Fruit fly (Drosophila melanogaster) whole organism, embryonic: ENCODE measurements around the gene Desat2.

Experiments used
- Bgb ChIP-seq: fragments of 200-800 bp; sonication (Bioruptor generic); IDR thresholded peaks from 2 replicates; pipeline ENCODE4 v1.3.6; 2022; ENCODE audit warnings: missing biosample characterization, missing genetic modification characterization; ENCODE audit not compliant: partially characterized antibody
- CG10209 ChIP-seq: fragments of 200-800 bp; sonication (Bioruptor generic); optimal IDR thresholded peaks from 3 replicates; lab custom pipeline; 2017; ENCODE audit warnings: missing biosample characterization, mild to moderate bottlenecking, missing genetic modification characterization, missing genetic modification reagents
- CG11695 ChIP-seq: fragments of 200-800 bp; sonication (Bioruptor generic); IDR thresholded peaks from 3 replicates; pipeline ENCODE4 v1.3.6; 2022; ENCODE audit warnings: missing biosample characterization, missing genetic modification characterization
- CG13424 ChIP-seq: fragments of 200-800 bp; sonication (Bioruptor generic); optimal IDR thresholded peaks from 2 replicates; lab custom pipeline; 2019; ENCODE audit warnings: missing biosample characterization, mild to moderate bottlenecking, missing genetic modification characterization, moderate library complexity
- CG14441 ChIP-seq: fragments of 200-800 bp; sonication (Bioruptor generic); IDR thresholded peaks from 2 replicates; pipeline ENCODE4 v1.3.6; 2022; ENCODE audit warnings: missing biosample characterization, missing genetic modification characterization
- CG15011 ChIP-seq: fragments of 200-800 bp; sonication (Bioruptor generic); optimal IDR thresholded peaks from 3 replicates; lab custom pipeline; 2018; ENCODE audit warnings: missing biosample characterization, mild to moderate bottlenecking, missing genetic modification characterization
- CG15601 ChIP-seq: fragments of 200-800 bp; sonication (Bioruptor generic); optimal IDR thresholded peaks from 3 replicates; lab custom pipeline; 2019; ENCODE audit warnings: missing biosample characterization, mild to moderate bottlenecking, missing genetic modification characterization, moderate library complexity
- CG16813 ChIP-seq: fragments of 200-800 bp; sonication (Bioruptor generic); IDR thresholded peaks from 3 replicates; pipeline ENCODE4 v1.3.6; 2022; ENCODE audit warnings: missing biosample characterization, missing genetic modification characterization; ENCODE audit not compliant: partially characterized antibody
- CG17359 ChIP-seq: fragments of 200-800 bp; sonication (Bioruptor generic); optimal IDR thresholded peaks from 3 replicates; lab custom pipeline; 2018; ENCODE audit warnings: missing biosample characterization, mild to moderate bottlenecking, missing genetic modification characterization, moderate library complexity
- CG17568 ChIP-seq: fragments of 200-800 bp; sonication (Bioruptor generic); optimal IDR thresholded peaks from 2 replicates; lab custom pipeline; 2018; ENCODE audit warnings: missing biosample characterization, mild to moderate bottlenecking, missing genetic modification characterization, moderate library complexity
- CG18011 ChIP-seq: fragments of 200-800 bp; sonication (Bioruptor generic); optimal IDR thresholded peaks from 2 replicates; lab custom pipeline; 2017; ENCODE audit warnings: missing biosample characterization, missing genetic modification characterization, mild to moderate bottlenecking, moderate library complexity, missing genotype
- CG2129 ChIP-seq: fragments of 200-800 bp; sonication (Bioruptor generic); IDR thresholded peaks from 2 replicates; pipeline ENCODE4 v1.3.6; 2022; ENCODE audit warnings: missing biosample characterization, missing genetic modification characterization; ENCODE audit not compliant: partially characterized antibody
- CG2678 ChIP-seq: fragments of 200-800 bp; sonication (Bioruptor generic); optimal IDR thresholded peaks from 3 replicates; lab custom pipeline; 2019; ENCODE audit warnings: missing biosample characterization, mild to moderate bottlenecking, missing genetic modification characterization, moderate library complexity
- CG30020 ChIP-seq: fragments of 200-800 bp; optimal IDR thresholded peaks from 2 replicates; lab custom pipeline; 2019; ENCODE audit warnings: missing biosample characterization, mild to moderate bottlenecking, missing genetic modification characterization, moderate library complexity
- CG31441 ChIP-seq: fragments of 200-800 bp; sonication (Bioruptor generic); IDR thresholded peaks from 2 replicates; pipeline ENCODE4 v1.3.6; 2022; ENCODE audit warnings: missing biosample characterization, missing genetic modification characterization
- CG3838 ChIP-seq: fragments of 200-800 bp; sonication (Bioruptor generic); optimal IDR thresholded peaks from 3 replicates; lab custom pipeline; 2016; ENCODE audit warnings: missing biosample characterization, missing genetic modification characterization
- CG6683 ChIP-seq: fragments of 200-800 bp; sonication (Bioruptor generic); optimal IDR thresholded peaks from 2 replicates; lab custom pipeline; 2017; ENCODE audit warnings: missing biosample characterization, mild to moderate bottlenecking, missing genetic modification characterization, missing genetic modification reagents
- CG6765 ChIP-seq: fragments of 200-800 bp; sonication (Bioruptor generic); optimal IDR thresholded peaks from 3 replicates; lab custom pipeline; 2017; ENCODE audit warnings: missing biosample characterization, mild to moderate bottlenecking, missing genetic modification characterization
- CG9215 ChIP-seq: fragments of 200-800 bp; sonication (Bioruptor generic); IDR thresholded peaks from 2 replicates; pipeline ENCODE4 v1.3.6; 2022; ENCODE audit warnings: missing biosample characterization, missing genetic modification characterization
- CG9876 ChIP-seq: fragments of 200-800 bp; sonication (Bioruptor generic); optimal IDR thresholded peaks from 2 replicates; lab custom pipeline; 2016; ENCODE audit warnings: missing biosample characterization, missing genetic modification characterization
- D ChIP-seq, 2 experiments: fragments of 200-800 bp in 1 of 2; fragments of >200 bp in 1 of 2; sonication (Bioruptor generic) in 1 of 2; optimal IDR thresholded peaks; 2 replicates in 1 of 2; 3 replicates in 1 of 2; lab custom pipeline; 2017; ENCODE audit warnings: mild to moderate bottlenecking in 1 of 2, missing biosample characterization in 1 of 2, missing genetic modification characterization in 1 of 2, missing genetic modification reagents in 1 of 2
- Hmx ChIP-seq: fragments of 200-800 bp; sonication (Bioruptor generic); optimal IDR thresholded peaks from 2 replicates; lab custom pipeline; 2016; ENCODE audit warnings: missing biosample characterization, missing genetic modification characterization
- Max ChIP-seq: fragments of 200-800 bp; sonication (Bioruptor generic); optimal IDR thresholded peaks from 2 replicates; lab custom pipeline; 2016; ENCODE audit warnings: missing biosample characterization, mild to moderate bottlenecking, missing genetic modification characterization
- Myb ChIP-seq: fragments of 200-800 bp; sonication (Bioruptor generic); optimal IDR thresholded peaks from 2 replicates; lab custom pipeline; 2016; ENCODE audit warnings: missing biosample characterization, missing genetic modification characterization
- Stat92E ChIP-seq, 3 experiments: fragments of >200 bp in 2 of 3; fragments of 200-800 bp in 1 of 3; sonication (Bioruptor generic) in 1 of 3; optimal IDR thresholded peaks; 2 replicates each; lab custom pipeline; 2017 to 2019; ENCODE audit warnings: missing biosample characterization in 3 of 3, missing genetic modification characterization in 3 of 3, mild to moderate bottlenecking in 1 of 3, moderate library complexity in 1 of 3
- Usf ChIP-seq: fragments of 200-800 bp; sonication (Bioruptor generic); optimal IDR thresholded peaks from 2 replicates; lab custom pipeline; 2017; ENCODE audit warnings: missing genotype, missing biosample characterization, missing genetic modification characterization
- bowl ChIP-seq: fragments of 200-800 bp; sonication (Bioruptor generic); IDR thresholded peaks from 2 replicates; pipeline ENCODE4 v1.3.6; 2022; ENCODE audit warnings: missing biosample characterization, missing genetic modification characterization
- cad ChIP-seq: fragments of >200 bp; optimal IDR thresholded peaks from 2 replicates; lab custom pipeline; 2017; ENCODE audit warnings: missing biosample characterization, missing genetic modification characterization
- cas ChIP-seq: fragments of 200-800 bp; sonication (Bioruptor generic); IDR thresholded peaks from 2 replicates; pipeline ENCODE4 v1.3.6; 2022; ENCODE audit warnings: missing biosample characterization, missing genetic modification characterization
- cg ChIP-seq: fragments of 200-800 bp; sonication (Bioruptor generic); optimal IDR thresholded peaks from 3 replicates; lab custom pipeline; 2019; ENCODE audit warnings: missing biosample characterization, mild to moderate bottlenecking, missing genetic modification characterization, moderate library complexity
- corto ChIP-seq: fragments of 200-800 bp; sonication (Bioruptor generic); optimal IDR thresholded peaks from 2 replicates; lab custom pipeline; 2016; ENCODE audit warnings: missing biosample characterization, mild to moderate bottlenecking, missing genetic modification characterization, moderate library complexity
- da ChIP-seq: fragments of 200-800 bp; sonication (Bioruptor generic); optimal IDR thresholded peaks from 2 replicates; lab custom pipeline; 2016; ENCODE audit warnings: missing biosample characterization, missing genetic modification characterization
- gcm ChIP-seq: fragments of 200-800 bp; sonication (Bioruptor generic); optimal IDR thresholded peaks from 2 replicates; lab custom pipeline; 2019; ENCODE audit warnings: missing biosample characterization, mild to moderate bottlenecking, missing genetic modification characterization, moderate library complexity
- grau ChIP-seq: fragments of 200-800 bp; optimal IDR thresholded peaks from 3 replicates; lab custom pipeline; 2019; ENCODE audit warnings: missing biosample characterization, mild to moderate bottlenecking, missing genetic modification characterization, moderate library complexity
- ham ChIP-seq: fragments of 200-800 bp; sonication (Bioruptor generic); IDR thresholded peaks from 2 replicates; pipeline ENCODE4 v1.3.6; 2022; ENCODE audit warnings: missing biosample characterization, missing genetic modification characterization
- jing ChIP-seq: fragments of 200-800 bp; sonication (Bioruptor generic); optimal IDR thresholded peaks from 2 replicates; lab custom pipeline; 2018; ENCODE audit warnings: missing biosample characterization, mild to moderate bottlenecking, missing genetic modification characterization
- lab ChIP-seq: fragments of 200-800 bp; sonication (Bioruptor generic); optimal IDR thresholded peaks from 3 replicates; lab custom pipeline; 2017; ENCODE audit warnings: missing biosample characterization, missing genetic modification characterization, mild to moderate bottlenecking, moderate library complexity, missing genetic modification reagents
- lov ChIP-seq, 2 experiments: fragments of 200-800 bp in 1 of 2; fragments of >200 bp in 1 of 2; sonication (Bioruptor generic) in 1 of 2; IDR thresholded peaks in 1 of 2; optimal IDR thresholded peaks in 1 of 2; 2 replicates in 1 of 2; 3 replicates in 1 of 2; pipeline versions ENCODE4 v1.3.6 to Lab custom; 2017 to 2022; ENCODE audit warnings: missing biosample characterization in 1 of 2, missing genetic modification characterization in 1 of 2
- mam ChIP-seq: fragments of 200-800 bp; sonication (Bioruptor generic); optimal IDR thresholded peaks from 3 replicates; lab custom pipeline; 2016; ENCODE audit warnings: missing biosample characterization, missing genetic modification characterization
- nom ChIP-seq: fragments of 200-800 bp; sonication (Bioruptor generic); optimal IDR thresholded peaks from 2 replicates; lab custom pipeline; 2017; ENCODE audit warnings: missing biosample characterization, missing genetic modification characterization, mild to moderate bottlenecking, moderate library complexity, missing genetic modification reagents
- pnt ChIP-seq: fragments of 200-800 bp; sonication (Bioruptor generic); optimal IDR thresholded peaks from 3 replicates; lab custom pipeline; 2016; ENCODE audit warnings: missing biosample characterization, missing genetic modification characterization
- sd ChIP-seq: fragments of 200-800 bp; sonication (Bioruptor generic); optimal IDR thresholded peaks from 3 replicates; lab custom pipeline; 2018; ENCODE audit warnings: missing biosample characterization, mild to moderate bottlenecking, missing genetic modification characterization, moderate library complexity
- slbo ChIP-seq: fragments of 200-800 bp; sonication (Bioruptor generic); IDR thresholded peaks from 2 replicates; pipeline ENCODE4 v1.3.6; 2022; ENCODE audit warnings: missing biosample characterization, missing genetic modification characterization
- tgo ChIP-seq: fragments of 200-800 bp; sonication (Bioruptor generic); IDR thresholded peaks from 3 replicates; pipeline ENCODE4 v1.3.6; 2022; ENCODE audit warnings: missing biosample characterization, missing genetic modification characterization
- tin ChIP-seq: fragments of 200-800 bp; sonication (Bioruptor generic); optimal IDR thresholded peaks from 3 replicates; lab custom pipeline; 2016; ENCODE audit warnings: missing biosample characterization, missing genetic modification characterization
- wdn ChIP-seq: fragments of 200-800 bp; sonication (Bioruptor generic); IDR thresholded peaks from 2 replicates; pipeline ENCODE4 v1.3.6; 2022; ENCODE audit warnings: missing biosample characterization, missing genetic modification characterization
- wek ChIP-seq: fragments of 200-800 bp; sonication (Bioruptor generic); optimal IDR thresholded peaks from 3 replicates; lab custom pipeline; 2018; ENCODE audit warnings: missing biosample characterization, mild to moderate bottlenecking, missing genetic modification characterization, moderate library complexity

Desat2 gene

dm6 chr3R:12442601-12443533, 6.8 kb downstream of the Desat2 start (continued):
- TF ChIP-seq CG6683 (no peak), tgo (no peak), CG31441 (GFP tag; lab: Robert Waterston, UW) (peak; percentile 24; the same call in 1 of the 2 replicates), CG15601 (tag; lab: Kevin White, UChicago) (no peak), CG30020 (no peak), cg (GFP tag; lab: Kevin White, UChicago) (peak; percentile 9), CG17359 (peak; percentile 25), bowl (GFP tag; lab: Robert Waterston, UW) (no peak), gcm (GFP tag; lab: Kevin White, UChicago) (no peak), CG17568 (no peak), nom (GFP tag; lab: Kevin White, UChicago) (peak; percentile 23), Max (peak; percentile 23), CG10209 (GFP tag; lab: Kevin White, UChicago) (peak; percentile 24), CG11695 (GFP tag; lab: Robert Waterston, UW) (peak; percentile 66; the same call in 2 of the 3 replicates), tin (GFP tag; lab: Kevin White, UChicago) (no peak), lab (GFP tag; lab: Kevin White, UChicago) (peak; percentile 47), jing (GFP tag; lab: Kevin White, UChicago) (no peak), CG2129 (no peak), Usf (GFP tag; lab: Kevin White, UChicago) (peak; percentile 33), ham (GFP tag; lab: Robert Waterston, UW) (no peak), CG2678 (tag; lab: Kevin White, UChicago) (peak; percentile 68), CG14441 (GFP tag; lab: Robert Waterston, UW) (no peak), D (optimal IDR thresholded peaks at IDR 0.05; lab: Kevin White, UChicago) (no peak), D (GFP tag; optimal IDR thresholded peaks at IDR 0.05; lab: Kevin White, UChicago) (no peak), Bgb (GFP tag; lab: Robert Waterston, UW) (no peak), CG9876 (no peak), da (GFP tag; lab: Kevin White, UChicago) (no peak), mam (peak; percentile 17), wdn (GFP tag; lab: Robert Waterston, UW) (no peak), sd (tag; lab: Kevin White, UChicago) (peak; percentile 22), cas (GFP tag; lab: Robert Waterston, UW) (no peak), pnt (GFP tag; lab: Kevin White, UChicago) (no peak), CG9215 (GFP tag; lab: Robert Waterston, UW) (peak; percentile 61), CG6765 (GFP tag; lab: Kevin White, UChicago) (no peak), slbo (GFP tag; lab: Robert Waterston, UW) (peak; percentile 51; the same call in 1 of the 2 replicates), CG3838 (GFP tag; lab: Kevin White, UChicago) (no peak), Stat92E (GFP tag; optimal IDR thresholded peaks at IDR 0.05; lab: Kevin White, UChicago) (no peak), Myb (GFP tag; lab: Kevin White, UChicago) (no peak), grau (tag; lab: Kevin White, UChicago) (peak; percentile 64), CG16813 (GFP tag; lab: Robert Waterston, UW) (no peak), lov (optimal IDR thresholded peaks at IDR 0.05; lab: Kevin White, UChicago) (no peak), lov (GFP tag; IDR thresholded peaks at IDR 0.05; lab: Robert Waterston, UW) (no peak), cad (GFP tag; lab: Kevin White, UChicago) (no peak), CG18011 (no peak), CG13424 (tag; lab: Kevin White, UChicago) (peak; percentile 53), Hmx (peak; percentile 9), corto (GFP tag; lab: Kevin White, UChicago) (peak; percentile 50), CG15011 (GFP tag; lab: Kevin White, UChicago) (no peak), wek (GFP tag; lab: Kevin White, UChicago) (no peak)
